Fruit fly (Drosophila melanogaster): Measurements from ENCODE around the gene CG7194.
A peak's percentile ranks its signal among the peaks of the same experiment; 100 is the strongest.

Gene CG7194

DNA sequence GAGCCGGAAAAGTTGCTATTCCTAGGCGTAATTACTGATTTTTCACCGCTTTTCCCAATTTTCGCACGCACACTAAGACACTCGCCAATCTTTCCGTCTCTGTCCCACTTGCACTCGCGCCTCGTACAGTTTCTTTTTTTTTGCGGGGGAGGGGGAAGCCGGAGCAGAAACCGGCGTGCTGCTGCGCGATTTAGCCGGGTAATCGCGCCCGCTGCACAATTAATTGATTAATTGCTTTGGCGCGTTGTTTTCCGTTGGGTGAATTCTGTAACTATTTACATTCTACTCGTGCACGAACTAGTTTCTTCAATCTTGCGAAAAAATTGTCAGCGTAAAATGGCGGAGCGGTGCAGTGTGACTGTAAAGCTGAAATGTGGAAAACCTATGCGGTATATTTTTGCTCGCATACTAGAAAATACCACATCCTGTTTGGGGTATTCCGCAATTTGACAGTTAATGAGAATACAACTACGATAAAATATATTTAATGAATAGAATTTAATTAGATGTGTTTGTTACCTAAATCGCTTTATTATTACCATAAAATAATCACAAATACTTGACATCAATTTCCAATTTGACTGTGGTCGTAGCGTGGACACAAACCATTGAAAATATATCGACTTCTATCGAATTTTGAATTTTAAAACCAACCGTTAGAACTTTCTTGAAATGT lies 11.4 kb upstream of the CG7194 start, which contains the start of gene Cpsf6 (continued):
- TF ChIP-seq CG8765 (GFP tag; IDR thresholded peaks at IDR 0.05) (peak; percentile 50; the same call in 1 of the 2 replicates), dan (GFP tag; IDR thresholded peaks at IDR 0.05) (no peak), ara (GFP tag; IDR thresholded peaks at IDR 0.05) (peak; percentile 18; the same call in 1 of the 2 replicates), CG14860 (GFP tag; IDR thresholded peaks at IDR 0.05; ENCODE audit: partially characterized antibody) (no peak), unpg (GFP tag; optimal IDR thresholded peaks at IDR 0.05) (peak; percentile 80), CG18476 (GFP tag; optimal IDR thresholded peaks at IDR 0.05) (peak; percentile 64), CG4424 (GFP tag; optimal IDR thresholded peaks at IDR 0.05) (peak; percentile 60), CG11398 (GFP tag; optimal IDR thresholded peaks at IDR 0.05) (no peak), CG16815 (GFP tag; optimal IDR thresholded peaks at IDR 0.05) (peak; percentile 22), CG10979 (tag; optimal IDR thresholded peaks at IDR 0.05) (peak; percentile 64), tx (GFP tag; optimal IDR thresholded peaks at IDR 0.05) (peak; percentile 13), Rx (GFP tag; IDR thresholded peaks at IDR 0.05) (0 out of 2 replicates have a peak, but pooled peaks have one; percentile 6), esg (GFP tag; conservative IDR thresholded peaks at IDR 0.05) (peak; percentile 37; the same call in 1 of the 2 replicates), CG11085 (GFP tag; IDR thresholded peaks at IDR 0.05) (no peak), Bteb2 (GFP tag; optimal IDR thresholded peaks at IDR 0.05) (peak; percentile 35), B-H1 (GFP tag; IDR thresholded peaks at IDR 0.05) (no peak; the same call in 2 of the 3 replicates), CG1233 (GFP tag; optimal IDR thresholded peaks at IDR 0.05) (peak; percentile 33), CG4854 (GFP tag; optimal IDR thresholded peaks at IDR 0.05) (peak; percentile 46), zen (tag; optimal IDR thresholded peaks at IDR 0.05) (peak; percentile 89), odd (GFP tag; optimal IDR thresholded peaks at IDR 0.05) (no peak), CG9215 (GFP tag; IDR thresholded peaks at IDR 0.05) (peak; percentile 44; the same call in 1 of the 2 replicates), CG12104 (GFP tag; optimal IDR thresholded peaks at IDR 0.05) (peak; percentile 47), CG12155 (GFP tag; optimal IDR thresholded peaks at IDR 0.05) (peak; percentile 44), zen2 (GFP tag; IDR thresholded peaks at IDR 0.05; ENCODE audit: partially characterized antibody) (no peak), CG10366 (GFP tag; IDR thresholded peaks at IDR 0.05) (peak; percentile 77), Oaz (GFP tag; IDR thresholded peaks at IDR 0.05) (peak; percentile 31; the same call in 1 of the 2 replicates), PHDP (tag; optimal IDR thresholded peaks at IDR 0.05) (peak; percentile 76), dysf (GFP tag; IDR thresholded peaks at IDR 0.05) (peak; percentile 71; the same call in 2 of the 3 replicates)

DNA sequence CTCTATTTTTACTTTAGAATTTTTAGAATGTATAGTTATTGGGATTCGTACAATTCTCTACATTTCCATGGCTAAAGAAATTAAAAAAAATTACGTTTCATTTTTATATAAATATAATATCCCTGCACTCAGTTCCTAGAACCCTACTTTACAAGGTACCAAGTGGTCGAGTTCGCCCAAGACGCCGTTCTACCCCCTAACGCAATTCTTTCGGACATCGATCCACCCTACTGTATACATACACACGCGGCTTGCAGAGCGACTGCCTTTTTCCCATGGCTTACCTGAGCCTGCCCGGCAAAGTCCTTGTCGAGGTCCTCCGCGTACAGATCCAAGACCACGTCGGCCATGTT lies 10.9 kb upstream of the CG7194 start:
- TF ChIP-seq onecut (GFP tag; IDR thresholded peaks at IDR 0.05) (peak; percentile 44), al (GFP tag; IDR thresholded peaks at IDR 0.05) (0 out of 2 replicates have a peak, but pooled peaks have one; percentile 4), NK7.1 (GFP tag; optimal IDR thresholded peaks at IDR 0.05) (no peak), CG18764 (GFP tag; optimal IDR thresholded peaks at IDR 0.05) (no peak), Rx (GFP tag; IDR thresholded peaks at IDR 0.05) (no peak), CG3838 (GFP tag; optimal IDR thresholded peaks at IDR 0.05) (no peak), tgo (GFP tag; IDR thresholded peaks at IDR 0.05) (peak; percentile 46; the same call in 2 of the 3 replicates), Xrp1 (GFP tag; IDR thresholded peaks at IDR 0.05) (peak; percentile 30; the same call in 1 of the 2 replicates), Xbp1 (GFP tag; optimal IDR thresholded peaks at IDR 0.05) (peak; percentile 47), Drgx (GFP tag; IDR thresholded peaks at IDR 0.05) (peak; percentile 27; the same call in 1 of the 2 replicates), bbx (GFP tag; IDR thresholded peaks at IDR 0.05; ENCODE audit: partially characterized antibody) (no peak), otp (GFP tag; IDR thresholded peaks at IDR 0.05) (0 out of 3 replicates have a peak, but pooled peaks have one; percentile 22), CG3726 (GFP tag; IDR thresholded peaks at IDR 0.05) (no peak), org-1 (GFP tag; optimal IDR thresholded peaks at IDR 0.05) (no peak), abd-A (tag; optimal IDR thresholded peaks at IDR 0.05) (no peak), D (optimal IDR thresholded peaks at IDR 0.05) (no peak), D (GFP tag; optimal IDR thresholded peaks at IDR 0.05) (no peak), Taf1 (GFP tag; IDR thresholded peaks at IDR 0.05) (peak; percentile 47; the same call in 1 of the 2 replicates), CG11560 (tag; IDR thresholded peaks at IDR 0.05) (no peak), CG1602 (GFP tag; optimal IDR thresholded peaks at IDR 0.05) (no peak), nmo (GFP tag; optimal IDR thresholded peaks at IDR 0.05) (no peak), grau (tag; optimal IDR thresholded peaks at IDR 0.05) (peak; percentile 14), Hr51 (GFP tag; optimal IDR thresholded peaks at IDR 0.05) (no peak), Med (GFP tag) (peak; percentile 85)

Measured in whole organism, embryonic.